Worm (Caenorhabditis elegans) whole organism, mixed stage, embryonic: Measurements from ENCODE around the gene ZK829.3.

Experiments
- M03D4.4 ChIP-seq: sonication (generic microtip); optimal IDR thresholded peaks from 2 replicates; lab custom pipeline; 2017; ENCODE audit warnings: mild to moderate bottlenecking, missing genetic modification characterization, missing compliant biosample characterization
- bed-3 ChIP-seq: fragments of 200-800 bp; sonication (Bioruptor generic); optimal IDR thresholded peaks from 3 replicates; lab custom pipeline; 2018; ENCODE audit warnings: mild to moderate bottlenecking, missing genetic modification characterization, moderate library complexity, missing compliant biosample characterization
- blmp-1 ChIP-seq: fragments of 150-350 bp; optimal IDR thresholded peaks from 2 replicates; lab custom pipeline; 2014; ENCODE audit warnings: missing biosample characterization, missing genetic modification characterization
- ceh-39 ChIP-seq: fragments of 150-350 bp; optimal IDR thresholded peaks from 2 replicates; lab custom pipeline; 2014; ENCODE audit warnings: missing biosample characterization, missing genetic modification characterization
- ceh-43 ChIP-seq: fragments of 200-800 bp; sonication (Bioruptor generic); optimal IDR thresholded peaks from 2 replicates; lab custom pipeline; 2018; ENCODE audit warnings: mild to moderate bottlenecking, missing genetic modification characterization, moderate library complexity, missing compliant biosample characterization
- ceh-83 ChIP-seq: fragments of 200-800 bp; sonication (Bioruptor generic); optimal IDR thresholded peaks from 2 replicates; lab custom pipeline; 2018; ENCODE audit warnings: mild to moderate bottlenecking, missing genetic modification characterization, missing compliant biosample characterization
- ces-1 ChIP-seq: fragments of 150-350 bp; optimal IDR thresholded peaks from 2 replicates; lab custom pipeline; 2014; ENCODE audit warnings: missing biosample characterization, missing genetic modification reagents, missing genetic modification characterization
- drap-1 ChIP-seq: fragments of 200-800 bp; sonication (Bioruptor generic); optimal IDR thresholded peaks from 3 replicates; lab custom pipeline; 2018; ENCODE audit warnings: mild to moderate bottlenecking, missing genetic modification characterization, missing compliant biosample characterization
- elt-1 ChIP-seq: sonication (generic microtip); optimal IDR thresholded peaks from 2 replicates; lab custom pipeline; 2017; ENCODE audit warnings: missing genetic modification characterization, mild to moderate bottlenecking, missing compliant biosample characterization, antibody characterized with exemption, moderate library complexity, borderline replicate concordance; ENCODE audit not compliant: insufficient read depth
- elt-3 ChIP-seq: fragments of 150-350 bp; optimal IDR thresholded peaks from 2 replicates; lab custom pipeline; 2014; ENCODE audit warnings: missing biosample characterization, missing genetic modification characterization
- flh-1 ChIP-seq: fragments of 200-800 bp; sonication (Bioruptor generic); optimal IDR thresholded peaks from 2 replicates; lab custom pipeline; 2018; ENCODE audit warnings: mild to moderate bottlenecking, missing genetic modification characterization, moderate library complexity, missing compliant biosample characterization
- ham-2 ChIP-seq: fragments of 200-800 bp; sonication (Bioruptor generic); optimal IDR thresholded peaks from 2 replicates; lab custom pipeline; 2018; ENCODE audit warnings: mild to moderate bottlenecking, missing genetic modification characterization, missing compliant biosample characterization
- hlh-1 ChIP-seq: fragments of 150-350 bp; optimal IDR thresholded peaks from 2 replicates; lab custom pipeline; 2014; ENCODE audit warnings: missing biosample characterization, missing genetic modification reagents, missing genetic modification characterization
- lin-13 ChIP-seq: fragments of 150-350 bp; optimal IDR thresholded peaks from 2 replicates; lab custom pipeline; 2014; ENCODE audit warnings: missing biosample characterization, missing genetic modification characterization
- lsy-2 ChIP-seq: fragments of 150-350 bp; optimal IDR thresholded peaks from 2 replicates; lab custom pipeline; 2014; ENCODE audit warnings: missing biosample characterization, missing genetic modification characterization
- mab-5 ChIP-seq: fragments of 150-350 bp; optimal IDR thresholded peaks from 2 replicates; lab custom pipeline; 2014; ENCODE audit warnings: missing biosample characterization, missing genetic modification characterization
- mep-1 ChIP-seq: fragments of 150-350 bp; optimal IDR thresholded peaks from 2 replicates; lab custom pipeline; 2017; ENCODE audit warnings: missing biosample characterization, missing genetic modification reagents, missing genetic modification characterization, inconsistent platforms
- nhr-12 ChIP-seq: fragments of 150-350 bp; optimal IDR thresholded peaks from 2 replicates; lab custom pipeline; 2014; ENCODE audit warnings: missing biosample characterization, missing genetic modification characterization
- nhr-2 ChIP-seq: fragments of 150-350 bp; optimal IDR thresholded peaks from 2 replicates; lab custom pipeline; 2014; ENCODE audit warnings: missing biosample characterization, missing genetic modification characterization
- nhr-28 ChIP-seq: fragments of 150-350 bp; optimal IDR thresholded peaks from 2 replicates; lab custom pipeline; 2014; ENCODE audit warnings: missing biosample characterization, missing genetic modification characterization
- nhr-76 ChIP-seq: sonication (generic microtip); optimal IDR thresholded peaks from 2 replicates; lab custom pipeline; 2017; ENCODE audit warnings: missing biosample characterization, missing genetic modification characterization
- pha-4 ChIP-seq: fragments of 150-350 bp; optimal IDR thresholded peaks from 2 replicates; lab custom pipeline; 2018; ENCODE audit warnings: missing biosample characterization, missing genetic modification reagents, missing genetic modification characterization
- snpc-4 ChIP-seq: fragments of 150-350 bp; optimal IDR thresholded peaks from 2 replicates; lab custom pipeline; 2014; ENCODE audit warnings: missing biosample characterization, missing genetic modification characterization
- tbx-8 ChIP-seq: fragments of 200-800 bp; sonication (Bioruptor generic); optimal IDR thresholded peaks from 2 replicates; lab custom pipeline; 2018; ENCODE audit warnings: mild to moderate bottlenecking, missing genetic modification characterization, moderate library complexity, missing compliant biosample characterization
- unc-120 ChIP-seq: sonication (generic microtip); optimal IDR thresholded peaks from 2 replicates; lab custom pipeline; 2017; ENCODE audit warnings: missing genetic modification characterization, missing compliant biosample characterization; ENCODE audit not compliant: poor library complexity, severe bottlenecking
- unc-39 ChIP-seq: fragments of 150-350 bp; optimal IDR thresholded peaks from 2 replicates; lab custom pipeline; 2014; ENCODE audit warnings: missing biosample characterization, missing genetic modification characterization
- unc-62 ChIP-seq: fragments of 150-350 bp; optimal IDR thresholded peaks from 2 replicates; lab custom pipeline; 2014; ENCODE audit warnings: missing biosample characterization, missing genetic modification reagents, missing genetic modification characterization
- zip-8 ChIP-seq: fragments of 150-350 bp; optimal IDR thresholded peaks from 2 replicates; lab custom pipeline; 2014; ENCODE audit warnings: missing biosample characterization, missing genetic modification characterization

The ZK829.3 gene

ce11 chrIV:11959573-11959972, 14.1 kb upstream of the ZK829.3 start, which contains the start of gene tgt-1:
Gene tgt-1 (minus strand): TSS chrIV:11959804.
- TF ChIP-seq mab-5 (tag; lab: Kevin White, UChicago) (no peak), blmp-1 (tag; lab: Kevin White, UChicago) (no peak), pha-4 (tag; lab: Kevin White, UChicago) (no peak), nhr-76 (no peak), lin-13 (tag; lab: Kevin White, UChicago) (no peak), zip-8 (no peak), flh-1 (no peak), M03D4.4 (tag; lab: Kevin White, UChicago) (no peak), ceh-43 (GFP tag; lab: Kevin White, UChicago) (no peak), unc-120 (tag; lab: Kevin White, UChicago) (no peak)
- TF ChIP-seq, all 35 proteins: peak for 0

DNA sequence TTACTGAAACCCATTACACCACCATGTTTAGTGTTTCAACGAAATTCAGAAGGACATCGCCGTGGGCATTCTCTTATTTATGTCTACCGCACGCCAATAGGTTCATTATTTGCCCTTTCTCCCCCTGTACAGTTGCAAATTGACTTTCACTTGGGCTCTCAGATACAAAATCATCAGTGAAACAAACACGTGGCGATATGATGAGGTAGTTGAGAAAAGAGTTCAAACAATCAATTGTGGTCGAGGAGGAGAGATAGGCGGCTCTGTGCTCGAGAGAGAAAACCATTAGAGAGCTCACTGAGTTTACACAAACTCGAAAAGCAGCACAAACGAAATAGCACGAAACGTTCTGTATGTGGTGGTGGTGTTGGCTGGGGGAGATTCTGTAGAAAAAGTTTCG, 11.6 kb upstream of the ZK829.3 start:
- no peak for TF ChIP-seq tbx-8
- TF ChIP-seq hlh-1 (tag; lab: Kevin White, UChicago) = peak; percentile 25

- TF ChIP-seq elt-3 = no peak
- no peak for TF ChIP-seq pha-4 (tag; lab: Kevin White, UChicago)
- no peak for TF ChIP-seq ces-1 (GFP tag; lab: Kevin White, UChicago)
- no peak for TF ChIP-seq zip-8
- TF ChIP-seq mab-5 (tag; lab: Kevin White, UChicago) = no peak
- no peak for TF ChIP-seq ceh-83 (GFP tag; lab: Kevin White, UChicago)
- no peak for TF ChIP-seq M03D4.4 (tag; lab: Kevin White, UChicago)
- TF ChIP-seq ceh-43 (GFP tag; lab: Kevin White, UChicago) = no peak
- TF ChIP-seq lin-13 (tag; lab: Kevin White, UChicago) = no peak
- TF ChIP-seq nhr-76 = no peak
- TF ChIP-seq bed-3 (GFP tag; lab: Kevin White, UChicago) = no peak
- no peak for TF ChIP-seq snpc-4
- no peak for TF ChIP-seq lsy-2 (tag; lab: Kevin White, UChicago)
- no peak for TF ChIP-seq unc-120 (tag; lab: Kevin White, UChicago)
- TF ChIP-seq ceh-39 (tag; lab: Kevin White, UChicago) = no peak
- TF ChIP-seq ham-2 = no peak
- no peak for TF ChIP-seq mep-1 (tag; lab: Kevin White, UChicago)
- TF ChIP-seq nhr-28 (tag; lab: Kevin White, UChicago) = no peak
- no peak for TF ChIP-seq blmp-1 (tag; lab: Kevin White, UChicago)
- no peak for TF ChIP-seq elt-1
Measured at ce11 chrIV:11956387-11956786, 10.9 kb upstream of the ZK829.3 start.

DNA sequence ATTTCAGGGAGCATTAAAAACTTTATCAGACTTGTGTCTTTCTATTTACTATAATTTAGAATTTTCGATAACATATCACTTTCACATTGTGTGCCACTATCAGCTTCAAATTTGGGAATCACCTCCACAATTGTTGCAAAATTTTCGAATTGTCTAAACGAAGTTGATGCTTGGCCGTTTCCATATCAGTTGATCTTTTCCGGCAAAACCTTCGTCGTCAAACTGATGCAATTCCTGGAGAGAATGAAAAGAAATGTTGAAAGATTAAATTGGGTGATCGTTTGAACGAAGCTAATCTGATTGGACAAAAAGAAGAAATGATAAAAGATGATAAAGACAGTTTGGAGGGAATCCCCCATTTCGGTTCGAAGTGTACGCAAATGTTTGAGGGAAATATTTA, 10.1 kb upstream of the ZK829.3 start:
- TF ChIP-seq lsy-2 (tag; lab: Kevin White, UChicago) = no peak
- no peak for TF ChIP-seq ceh-43 (GFP tag; lab: Kevin White, UChicago)
- no peak for TF ChIP-seq unc-62 (GFP tag; lab: Kevin White, UChicago)
- TF ChIP-seq tbx-8 = no peak
- TF ChIP-seq ceh-39 (tag; lab: Kevin White, UChicago) = no peak
- TF ChIP-seq nhr-76 = no peak
- no peak for TF ChIP-seq pha-4 (tag; lab: Kevin White, UChicago)
- TF ChIP-seq snpc-4 = no peak

- TF ChIP-seq ceh-43 (GFP tag; lab: Kevin White, UChicago) (no peak), hlh-1 (tag; lab: Kevin White, UChicago) (no peak), elt-3 (no peak), nhr-2 (tag; lab: Kevin White, UChicago) (no peak), drap-1 (GFP tag; lab: Kevin White, UChicago) (no peak), tbx-8 (no peak), nhr-12 (no peak), unc-39 (tag; lab: Kevin White, UChicago) (no peak), mep-1 (tag; lab: Kevin White, UChicago) (no peak), mab-5 (tag; lab: Kevin White, UChicago) (no peak), unc-62 (GFP tag; lab: Kevin White, UChicago) (no peak), ham-2 (no peak), lsy-2 (tag; lab: Kevin White, UChicago) (no peak), ces-1 (GFP tag; lab: Kevin White, UChicago) (no peak)
Measured at ce11 chrIV:11952612-11953299, 7.2 kb upstream of the ZK829.3 start, which contains the start of gene gdh-1. Gene gdh-1 (plus strand): TSS chrIV:11953249.
